Fruit fly (Drosophila melanogaster) whole organism, embryonic: ENCODE measurements around the gene CG43896.

Experiments used
- Abd-B ChIP-seq: fragments of 200-800 bp; sonication (Bioruptor generic); optimal IDR thresholded peaks from 2 replicates; lab custom pipeline; 2018; ENCODE audit warnings: missing biosample characterization, mild to moderate bottlenecking, missing genetic modification characterization, moderate library complexity
- CG12155 ChIP-seq: fragments of 200-800 bp; sonication (Bioruptor generic); optimal IDR thresholded peaks from 3 replicates; lab custom pipeline; 2016; ENCODE audit warnings: missing biosample characterization, missing genetic modification characterization
- CG12219 ChIP-seq: fragments of 200-800 bp; sonication (Bioruptor generic); optimal IDR thresholded peaks from 3 replicates; lab custom pipeline; 2018; ENCODE audit warnings: missing biosample characterization, mild to moderate bottlenecking, missing genetic modification characterization
- CG12391 ChIP-seq: fragments of 200-800 bp; sonication (Bioruptor generic); optimal IDR thresholded peaks from 3 replicates; lab custom pipeline; 2018; ENCODE audit warnings: missing biosample characterization, mild to moderate bottlenecking, missing genetic modification characterization, moderate library complexity
- CG13287 ChIP-seq: fragments of 200-800 bp; sonication (Bioruptor generic); IDR thresholded peaks from 2 replicates; pipeline ENCODE4 v1.3.6; 2022; ENCODE audit warnings: missing biosample characterization, missing genetic modification characterization; ENCODE audit not compliant: partially characterized antibody
- CG13296 ChIP-seq: fragments of 200-800 bp; sonication (Bioruptor generic); optimal IDR thresholded peaks from 3 replicates; lab custom pipeline; 2018; ENCODE audit warnings: missing biosample characterization, mild to moderate bottlenecking, missing genetic modification characterization
- CG13424 ChIP-seq: fragments of 200-800 bp; sonication (Bioruptor generic); optimal IDR thresholded peaks from 2 replicates; lab custom pipeline; 2019; ENCODE audit warnings: missing biosample characterization, mild to moderate bottlenecking, missing genetic modification characterization, moderate library complexity
- CG2199 ChIP-seq: fragments of 200-800 bp; sonication (Bioruptor generic); IDR thresholded peaks from 3 replicates; pipeline ENCODE4 v1.3.6; 2022; ENCODE audit warnings: missing biosample characterization, missing genetic modification characterization
- CG2678 ChIP-seq: fragments of 200-800 bp; sonication (Bioruptor generic); optimal IDR thresholded peaks from 3 replicates; lab custom pipeline; 2019; ENCODE audit warnings: missing biosample characterization, mild to moderate bottlenecking, missing genetic modification characterization, moderate library complexity
- CG30020 ChIP-seq: fragments of 200-800 bp; optimal IDR thresholded peaks from 2 replicates; lab custom pipeline; 2019; ENCODE audit warnings: missing biosample characterization, mild to moderate bottlenecking, missing genetic modification characterization, moderate library complexity
- CG31441 ChIP-seq: fragments of 200-800 bp; sonication (Bioruptor generic); IDR thresholded peaks from 2 replicates; pipeline ENCODE4 v1.3.6; 2022; ENCODE audit warnings: missing biosample characterization, missing genetic modification characterization
- CG3163 ChIP-seq: fragments of 200-800 bp; sonication (Bioruptor generic); optimal IDR thresholded peaks from 3 replicates; lab custom pipeline; 2016; ENCODE audit warnings: missing biosample characterization, missing genetic modification characterization
- CG33213 ChIP-seq: fragments of 200-800 bp; sonication (Bioruptor generic); optimal IDR thresholded peaks from 3 replicates; lab custom pipeline; 2016; ENCODE audit warnings: missing biosample characterization, missing genetic modification characterization
- CG33557 ChIP-seq: fragments of 200-800 bp; sonication (Bioruptor generic); optimal IDR thresholded peaks from 2 replicates; lab custom pipeline; 2019; ENCODE audit warnings: missing biosample characterization, mild to moderate bottlenecking, missing genetic modification characterization, moderate library complexity
- CG34422 ChIP-seq: fragments of 200-800 bp; sonication (Bioruptor generic); IDR thresholded peaks from 3 replicates; pipeline ENCODE4 v1.3.6; 2022; ENCODE audit warnings: missing biosample characterization, missing genetic modification characterization
- CG4707 ChIP-seq: fragments of 200-800 bp; sonication (Bioruptor generic); optimal IDR thresholded peaks from 2 replicates; lab custom pipeline; 2018; ENCODE audit warnings: missing biosample characterization, mild to moderate bottlenecking, missing genetic modification characterization, moderate library complexity
- CG7271 ChIP-seq: fragments of 200-800 bp; sonication (Bioruptor generic); optimal IDR thresholded peaks from 2 replicates; lab custom pipeline; 2018; ENCODE audit warnings: missing biosample characterization, mild to moderate bottlenecking, missing genetic modification characterization, moderate library complexity
- CG7745 ChIP-seq: fragments of 200-800 bp; sonication (Bioruptor generic); optimal IDR thresholded peaks from 2 replicates; lab custom pipeline; 2018; ENCODE audit warnings: missing biosample characterization, mild to moderate bottlenecking, missing genetic modification characterization, moderate library complexity
- CG7928 ChIP-seq: fragments of 200-800 bp; sonication (Bioruptor generic); optimal IDR thresholded peaks from 2 replicates; lab custom pipeline; 2017; ENCODE audit warnings: missing biosample characterization, mild to moderate bottlenecking, missing genetic modification characterization
- CG8089 ChIP-seq: fragments of 200-800 bp; sonication (Bioruptor generic); optimal IDR thresholded peaks from 3 replicates; lab custom pipeline; 2016; ENCODE audit warnings: missing biosample characterization, missing genetic modification characterization
- CG8290 ChIP-seq, 3 experiments: fragments of 200-800 bp; sonication (Bioruptor generic); optimal IDR thresholded peaks; 2 replicates each; lab custom pipeline; 2016 to 2019; ENCODE audit warnings: missing biosample characterization in 3 of 3, missing genetic modification characterization in 3 of 3, mild to moderate bottlenecking in 2 of 3, moderate library complexity in 1 of 3
- Dp ChIP-seq: fragments of 200-800 bp; sonication (Bioruptor generic); optimal IDR thresholded peaks from 2 replicates; lab custom pipeline; 2018; ENCODE audit warnings: missing biosample characterization, mild to moderate bottlenecking, missing genetic modification characterization, moderate library complexity
- Ets97D ChIP-seq: fragments of 200-800 bp; sonication (Bioruptor generic); optimal IDR thresholded peaks from 3 replicates; lab custom pipeline; 2016; ENCODE audit warnings: missing biosample characterization, missing genetic modification characterization
- Fer3 ChIP-seq: fragments of 200-800 bp; sonication (Bioruptor generic); optimal IDR thresholded peaks from 2 replicates; lab custom pipeline; 2018; ENCODE audit warnings: missing biosample characterization, mild to moderate bottlenecking, missing genetic modification characterization, moderate library complexity
- Hey ChIP-seq: fragments of 200-800 bp; sonication (Bioruptor generic); optimal IDR thresholded peaks from 3 replicates; lab custom pipeline; 2018; ENCODE audit warnings: missing biosample characterization, mild to moderate bottlenecking, missing genetic modification characterization
- Lhr ChIP-seq: fragments of 200-800 bp; sonication (Bioruptor generic); optimal IDR thresholded peaks from 3 replicates; lab custom pipeline; 2017; ENCODE audit warnings: mild to moderate bottlenecking, missing biosample characterization, missing genetic modification reagents, missing genetic modification characterization
- Nf-YC ChIP-seq: fragments of 200-800 bp; optimal IDR thresholded peaks from 3 replicates; lab custom pipeline; 2019; ENCODE audit warnings: missing biosample characterization, mild to moderate bottlenecking, missing genetic modification characterization, moderate library complexity
- NfI ChIP-seq: fragments of 200-800 bp; sonication (Bioruptor generic); optimal IDR thresholded peaks from 3 replicates; lab custom pipeline; 2018; ENCODE audit warnings: missing biosample characterization, mild to moderate bottlenecking, missing genetic modification characterization, moderate library complexity
- Six4 ChIP-seq: fragments of 200-800 bp; sonication (Bioruptor generic); optimal IDR thresholded peaks from 2 replicates; lab custom pipeline; 2016; ENCODE audit warnings: missing biosample characterization, missing genetic modification characterization
- aop ChIP-seq: fragments of 200-800 bp; sonication (Bioruptor generic); IDR thresholded peaks from 2 replicates; pipeline ENCODE4 v1.3.6; 2022; ENCODE audit warnings: missing biosample characterization, missing genetic modification characterization
- bigmax ChIP-seq: fragments of 200-800 bp; sonication (Bioruptor generic); optimal IDR thresholded peaks from 2 replicates; lab custom pipeline; 2018; ENCODE audit warnings: missing biosample characterization, mild to moderate bottlenecking, missing genetic modification characterization
- cato ChIP-seq: fragments of 200-800 bp; sonication (Bioruptor generic); optimal IDR thresholded peaks from 2 replicates; lab custom pipeline; 2016; ENCODE audit warnings: missing biosample characterization, missing genetic modification characterization, borderline replicate concordance
- corto ChIP-seq: fragments of 200-800 bp; sonication (Bioruptor generic); optimal IDR thresholded peaks from 2 replicates; lab custom pipeline; 2016; ENCODE audit warnings: missing biosample characterization, mild to moderate bottlenecking, missing genetic modification characterization, moderate library complexity
- crc ChIP-seq: fragments of 200-800 bp; sonication (Bioruptor generic); optimal IDR thresholded peaks from 2 replicates; lab custom pipeline; 2016; ENCODE audit warnings: missing biosample characterization, missing genetic modification characterization
- cwo ChIP-seq: fragments of 200-800 bp; sonication (Bioruptor generic); optimal IDR thresholded peaks from 3 replicates; lab custom pipeline; 2017; ENCODE audit warnings: missing biosample characterization, missing genetic modification characterization, mild to moderate bottlenecking, moderate library complexity, missing genetic modification reagents
- dan ChIP-seq: fragments of 200-800 bp; sonication (Bioruptor generic); IDR thresholded peaks from 2 replicates; pipeline ENCODE4 v1.3.6; 2022; ENCODE audit warnings: missing biosample characterization, missing genetic modification characterization
- hkb ChIP-seq, 2 experiments: fragments of 200-800 bp in 1 of 2; fragments of >200 bp in 1 of 2; sonication (Bioruptor generic) in 1 of 2; IDR thresholded peaks in 1 of 2; optimal IDR thresholded peaks in 1 of 2; 2 replicates each; pipeline versions ENCODE4 v1.3.6 to Lab custom; 2017 to 2022; ENCODE audit warnings: missing biosample characterization in 1 of 2, missing genetic modification characterization in 1 of 2
- kni ChIP-seq: fragments of 200-800 bp; sonication (Bioruptor generic); optimal IDR thresholded peaks from 3 replicates; lab custom pipeline; 2017; ENCODE audit warnings: mild to moderate bottlenecking, missing biosample characterization, missing genetic modification reagents, missing genetic modification characterization
- lilli ChIP-seq: fragments of 200-800 bp; sonication (Bioruptor generic); optimal IDR thresholded peaks from 3 replicates; lab custom pipeline; 2016; ENCODE audit warnings: missing biosample characterization, missing genetic modification characterization
- maf-S ChIP-seq: fragments of 200-800 bp; sonication (Bioruptor generic); optimal IDR thresholded peaks from 2 replicates; lab custom pipeline; 2016; ENCODE audit warnings: missing biosample characterization, missing genetic modification characterization
- pnt ChIP-seq: fragments of 200-800 bp; sonication (Bioruptor generic); optimal IDR thresholded peaks from 3 replicates; lab custom pipeline; 2016; ENCODE audit warnings: missing biosample characterization, missing genetic modification characterization
- sd ChIP-seq: fragments of 200-800 bp; sonication (Bioruptor generic); optimal IDR thresholded peaks from 3 replicates; lab custom pipeline; 2018; ENCODE audit warnings: missing biosample characterization, mild to moderate bottlenecking, missing genetic modification characterization, moderate library complexity
- slou ChIP-seq: fragments of 200-800 bp; sonication (Bioruptor generic); optimal IDR thresholded peaks from 3 replicates; lab custom pipeline; 2016; ENCODE audit warnings: missing biosample characterization, missing genetic modification characterization
- stc ChIP-seq: fragments of 200-800 bp; sonication (Bioruptor generic); IDR thresholded peaks from 2 replicates; pipeline ENCODE4 v1.3.6; 2022; ENCODE audit warnings: missing biosample characterization, missing genetic modification characterization
- sug ChIP-seq: fragments of 200-800 bp; optimal IDR thresholded peaks from 2 replicates; lab custom pipeline; 2019; ENCODE audit warnings: missing biosample characterization, mild to moderate bottlenecking, missing genetic modification characterization, moderate library complexity
- zen2 ChIP-seq: fragments of 200-800 bp; sonication (Bioruptor generic); IDR thresholded peaks from 3 replicates; pipeline ENCODE4 v1.3.6; 2022; ENCODE audit warnings: missing biosample characterization, missing genetic modification characterization; ENCODE audit not compliant: partially characterized antibody

The CG43896 gene

dm6 chr3L:12002321-12003248 is 26.7 kb downstream of the CG43896 start, which contains the start of the genes Pop2 and CG6928 (continued):
- TF ChIP-seq CG12219 (GFP tag; lab: Kevin White, UChicago) (no peak), Ets97D (GFP tag; lab: Kevin White, UChicago) (peak; percentile 92), kni (GFP tag; lab: Kevin White, UChicago) (peak; percentile 1), zen2 (GFP tag; lab: Robert Waterston, UW) (peak; percentile 67; the same call in 1 of the 3 replicates), CG7745 (tag; lab: Kevin White, UChicago) (no peak), CG13296 (GFP tag; lab: Kevin White, UChicago) (no peak), CG33213 (peak; percentile 85), Fer3 (peak; percentile 22), cwo (GFP tag; lab: Kevin White, UChicago) (no peak), CG7271 (peak; percentile 31), Nf-YC (peak; percentile 46), slou (GFP tag; lab: Kevin White, UChicago) (peak; percentile 56), CG13424 (tag; lab: Kevin White, UChicago) (peak; percentile 62), hkb (optimal IDR thresholded peaks at IDR 0.05; lab: Kevin White, UChicago) (peak; percentile 95), hkb (GFP tag; IDR thresholded peaks at IDR 0.05; lab: Robert Waterston, UW) (peak; percentile 59; the same call in 1 of the 2 replicates), sd (no peak), CG12391 (peak; percentile 79), CG8089 (GFP tag; lab: Kevin White, UChicago) (peak; percentile 58), CG31441 (no peak; the same call in 1 of the 2 replicates), CG3163 (GFP tag; lab: Kevin White, UChicago) (peak; percentile 73), sug (tag; lab: Kevin White, UChicago) (peak; percentile 67), Hey (tag; lab: Kevin White, UChicago) (no peak), bigmax (GFP tag; lab: Kevin White, UChicago) (no peak), Abd-B (peak; percentile 72), Dp (GFP tag; lab: Kevin White, UChicago) (peak; percentile 67), cato (GFP tag; lab: Kevin White, UChicago) (peak; percentile 31), Lhr (GFP tag; lab: Kevin White, UChicago) (peak; percentile 91), CG7928 (GFP tag; lab: Kevin White, UChicago) (peak; percentile 79), CG8290 (GFP tag; optimal IDR thresholded peaks at IDR 0.05; lab: Kevin White, UChicago) (peak; percentile 74), CG8290 (tag; optimal IDR thresholded peaks at IDR 0.05; lab: Kevin White, UChicago) (no peak), corto (GFP tag; lab: Kevin White, UChicago) (no peak), CG2678 (tag; lab: Kevin White, UChicago) (no peak), aop (no peak), lilli (GFP tag; lab: Kevin White, UChicago) (peak; percentile 87), CG2199 (GFP tag; lab: Robert Waterston, UW) (0 out of 3 replicates have a peak, but pooled peaks have one; percentile 47), stc (GFP tag; lab: Robert Waterston, UW) (no peak), CG12155 (GFP tag; lab: Kevin White, UChicago) (peak; percentile 81), Six4 (peak; percentile 35), pnt (GFP tag; lab: Kevin White, UChicago) (peak; percentile 82), crc (GFP tag; lab: Kevin White, UChicago) (peak; percentile 70), CG30020 (tag; lab: Kevin White, UChicago) (peak; percentile 42), CG4707 (GFP tag; lab: Kevin White, UChicago) (no peak), NfI (GFP tag; lab: Kevin White, UChicago) (peak; percentile 61), dan (no peak), CG34422 (peak; percentile 51; the same call in 2 of the 3 replicates), maf-S (GFP tag; lab: Kevin White, UChicago) (peak; percentile 82), CG33557 (peak; percentile 29), CG13287 (peak; percentile 95)
